Worm (Caenorhabditis elegans) whole organism, L2 larva: Measurements from ENCODE around the gene F07A11.4.

Experiments used
- R02D3.7 ChIP-seq: fragments of 150-350 bp; optimal IDR thresholded peaks from 2 replicates; lab custom pipeline; 2014; ENCODE audit warnings: missing biosample characterization, missing genetic modification characterization
- egl-27 ChIP-seq: sonication (generic microtip); optimal IDR thresholded peaks from 3 replicates; lab custom pipeline; 2017; ENCODE audit warnings: missing biosample characterization, missing genetic modification reagents, missing genetic modification characterization
- elt-3 ChIP-seq: sonication (generic microtip); optimal IDR thresholded peaks from 2 replicates; lab custom pipeline; 2017; ENCODE audit warnings: missing biosample characterization, missing genetic modification characterization
- fos-1 ChIP-seq: fragments of 150-350 bp; optimal IDR thresholded peaks from 2 replicates; lab custom pipeline; 2014; ENCODE audit warnings: missing biosample characterization, missing genetic modification characterization
- gmeb-1 ChIP-seq: fragments of 150-350 bp; optimal IDR thresholded peaks from 2 replicates; lab custom pipeline; 2014; ENCODE audit warnings: missing biosample characterization, missing genetic modification characterization
- lin-39 ChIP-seq: fragments of 150-350 bp; optimal IDR thresholded peaks from 2 replicates; lab custom pipeline; 2014; ENCODE audit warnings: missing biosample characterization, missing genetic modification reagents, missing genetic modification characterization
- mdl-1 ChIP-seq, 2 experiments: fragments of 150-350 bp in 1 of 2; sonication (generic microtip) in 1 of 2; optimal IDR thresholded peaks; 2 replicates each; lab custom pipeline; 2017; ENCODE audit warnings: missing biosample characterization in 2 of 2, missing genetic modification characterization in 2 of 2
- nhr-6 ChIP-seq: fragments of 150-350 bp; optimal IDR thresholded peaks from 2 replicates; lab custom pipeline; 2014; ENCODE audit warnings: missing biosample characterization, missing genetic modification characterization
- ztf-11 ChIP-seq: sonication (generic microtip); optimal IDR thresholded peaks from 2 replicates; lab custom pipeline; 2017; ENCODE audit warnings: missing biosample characterization, missing genetic modification characterization

DNA sequence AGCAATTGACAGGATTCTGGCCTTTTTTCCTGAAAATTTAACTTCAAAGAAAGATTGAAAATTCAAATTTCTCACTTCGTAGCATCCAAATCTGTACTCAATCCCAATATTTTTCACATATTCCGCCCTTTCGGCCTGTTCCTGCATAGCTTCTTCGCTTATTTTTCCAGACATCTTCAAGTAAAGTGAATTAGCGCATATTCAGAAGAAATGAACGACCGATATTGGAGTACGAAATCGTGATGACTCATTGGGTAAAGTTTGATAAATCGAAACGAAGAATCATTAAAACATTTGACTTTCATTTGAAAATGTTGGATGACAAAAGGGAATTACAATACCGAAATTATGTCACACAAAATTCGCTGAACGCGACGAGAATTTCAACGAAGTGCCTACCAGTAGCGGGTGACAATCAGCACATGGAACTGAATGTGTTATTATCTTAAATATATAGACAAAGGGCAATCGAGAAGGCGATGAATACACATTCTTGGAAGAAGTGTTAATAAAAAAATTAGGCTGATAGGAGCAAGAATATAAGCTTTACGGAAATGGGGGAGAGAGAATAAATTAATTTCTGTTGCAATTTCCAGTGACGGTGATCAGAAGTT, 50.3 kb downstream of the F07A11.4 start, which contains the start of gene coa-7:
- TF ChIP-seq nhr-6 (tag; lab: Kevin White, UChicago) = no peak
- TF ChIP-seq ztf-11 (tag; lab: Kevin White, UChicago) = no peak
- TF ChIP-seq lin-39 (tag; lab: Kevin White, UChicago) = no peak
- TF ChIP-seq gmeb-1 (tag; lab: Kevin White, UChicago) = no peak
- no peak for TF ChIP-seq mdl-1 (tag; optimal IDR thresholded peaks at IDR 0.05; lab: Kevin White, UChicago)
- TF ChIP-seq elt-3 = no peak
- TF ChIP-seq egl-27 (tag; lab: Kevin White, UChicago) = no peak
- no peak for TF ChIP-seq R02D3.7 (tag; lab: Kevin White, UChicago)
- TF ChIP-seq fos-1 (tag; lab: Kevin White, UChicago) = no peak
